Fruit fly (Drosophila melanogaster): ENCODE results near the gene Snx6.

Gene Snx6

dm6 chr2L:8220393-8220934 is at the start of gene Snx6:
Gene Snx6, minus strand, starts transcription at chr2L:8220741.
- no peak for TF ChIP-seq usp (GFP tag; optimal IDR thresholded peaks at IDR 0.05)
- no peak for TF ChIP-seq pan (optimal IDR thresholded peaks at IDR 0.05)
- TF ChIP-seq EcR (GFP tag; optimal IDR thresholded peaks at IDR 0.05), result no peak
- no peak for TF ChIP-seq psq (optimal IDR thresholded peaks at IDR 0.05)
- no peak for TF ChIP-seq CG8478 (optimal IDR thresholded peaks at IDR 0.05)
- no peak for TF ChIP-seq Dll (optimal IDR thresholded peaks at IDR 0.05)

- no peak for TF ChIP-seq pan (optimal IDR thresholded peaks at IDR 0.05)
- no peak for TF ChIP-seq usp (GFP tag; optimal IDR thresholded peaks at IDR 0.05)
- no peak for TF ChIP-seq psq (optimal IDR thresholded peaks at IDR 0.05)
Measured at dm6 chr2L:8268679-8269078, 48.1 kb upstream of the Snx6 start.

- TF ChIP-seq psq (optimal IDR thresholded peaks at IDR 0.05) (no peak), pan (optimal IDR thresholded peaks at IDR 0.05) (no peak), usp (GFP tag; optimal IDR thresholded peaks at IDR 0.05) (no peak)
Measured at dm6 chr2L:8266670-8267435, 46.3 kb upstream of the Snx6 start.

- TF ChIP-seq Dll (optimal IDR thresholded peaks at IDR 0.05), result no peak
- no peak for TF ChIP-seq usp (GFP tag; optimal IDR thresholded peaks at IDR 0.05)
- TF ChIP-seq psq (optimal IDR thresholded peaks at IDR 0.05), result no peak
- TF ChIP-seq CG8478 (optimal IDR thresholded peaks at IDR 0.05), result no peak
- no peak for TF ChIP-seq pan (optimal IDR thresholded peaks at IDR 0.05)
- TF ChIP-seq EcR (GFP tag; optimal IDR thresholded peaks at IDR 0.05), result no peak
Measured at dm6 chr2L:8266145-8266544, 45.6 kb upstream of the Snx6 start.

- TF ChIP-seq psq (optimal IDR thresholded peaks at IDR 0.05) (no peak), pan (optimal IDR thresholded peaks at IDR 0.05) (no peak), usp (GFP tag; optimal IDR thresholded peaks at IDR 0.05) (no peak), EcR (GFP tag; optimal IDR thresholded peaks at IDR 0.05) (no peak), Dll (optimal IDR thresholded peaks at IDR 0.05) (no peak), CG8478 (optimal IDR thresholded peaks at IDR 0.05) (no peak)
Measured at dm6 chr2L:8257401-8258266, 37.1 kb upstream of the Snx6 start, which contains the start of gene CG8086. Gene CG8086, minus strand, starts transcription at chr2L:8257502.

- no peak for TF ChIP-seq Dll (optimal IDR thresholded peaks at IDR 0.05)
- no peak for TF ChIP-seq EcR (GFP tag; optimal IDR thresholded peaks at IDR 0.05)
- TF ChIP-seq psq (optimal IDR thresholded peaks at IDR 0.05), result no peak
- TF ChIP-seq pan (optimal IDR thresholded peaks at IDR 0.05), result no peak
- no peak for TF ChIP-seq CG8478 (optimal IDR thresholded peaks at IDR 0.05)
- TF ChIP-seq usp (GFP tag; optimal IDR thresholded peaks at IDR 0.05), result no peak
Measured at dm6 chr2L:8255406-8255805, 34.9 kb upstream of the Snx6 start.

- TF ChIP-seq usp (GFP tag; optimal IDR thresholded peaks at IDR 0.05) (no peak), pan (optimal IDR thresholded peaks at IDR 0.05) (no peak), psq (optimal IDR thresholded peaks at IDR 0.05) (no peak), EcR (GFP tag; optimal IDR thresholded peaks at IDR 0.05) (no peak), Dll (optimal IDR thresholded peaks at IDR 0.05) (no peak), CG8478 (optimal IDR thresholded peaks at IDR 0.05) (no peak)
Measured at dm6 chr2L:8243903-8244302, 23.4 kb upstream of the Snx6 start, which contains the start of gene CG43057. Gene CG43057, minus strand, starts transcription at chr2L:8244003.

dm6 chr2L:8242186-8242585 is 21.6 kb upstream of the Snx6 start, which contains the start of gene CG14277:
Gene CG14277, plus strand, starts transcription at chr2L:8242486.
- TF ChIP-seq CG8478 (optimal IDR thresholded peaks at IDR 0.05) (no peak), psq (optimal IDR thresholded peaks at IDR 0.05) (no peak), Dll (optimal IDR thresholded peaks at IDR 0.05) (no peak), usp (GFP tag; optimal IDR thresholded peaks at IDR 0.05) (no peak), pan (optimal IDR thresholded peaks at IDR 0.05) (no peak), EcR (GFP tag; optimal IDR thresholded peaks at IDR 0.05) (no peak)

dm6 chr2L:8241700-8242099 is 21.2 kb upstream of the Snx6 start, which contains the start of gene Spn28F:
Gene Spn28F, minus strand, starts transcription at chr2L:8241800.
- TF ChIP-seq EcR (GFP tag; optimal IDR thresholded peaks at IDR 0.05) (no peak), usp (GFP tag; optimal IDR thresholded peaks at IDR 0.05) (no peak), psq (optimal IDR thresholded peaks at IDR 0.05) (no peak), CG8478 (optimal IDR thresholded peaks at IDR 0.05) (no peak), pan (optimal IDR thresholded peaks at IDR 0.05) (no peak), Dll (optimal IDR thresholded peaks at IDR 0.05) (no peak)

dm6 chr2L:8239712-8240245 is 19.2 kb upstream of the Snx6 start, which contains the start of gene Pvr:
Gene Pvr, minus strand, starts transcription at chr2L:8239878.
- TF ChIP-seq Dll (optimal IDR thresholded peaks at IDR 0.05) (no peak), usp (GFP tag; optimal IDR thresholded peaks at IDR 0.05) (no peak), pan (optimal IDR thresholded peaks at IDR 0.05) (no peak), CG8478 (optimal IDR thresholded peaks at IDR 0.05) (no peak), psq (optimal IDR thresholded peaks at IDR 0.05) (no peak), EcR (GFP tag; optimal IDR thresholded peaks at IDR 0.05) (no peak)

dm6 chr2L:8239032-8239650 is 18.6 kb upstream of the Snx6 start:
- TF ChIP-seq CG8478 (optimal IDR thresholded peaks at IDR 0.05) (no peak), psq (optimal IDR thresholded peaks at IDR 0.05) (no peak), pan (optimal IDR thresholded peaks at IDR 0.05) (no peak), Dll (optimal IDR thresholded peaks at IDR 0.05) (no peak), usp (GFP tag; optimal IDR thresholded peaks at IDR 0.05) (no peak), EcR (GFP tag; optimal IDR thresholded peaks at IDR 0.05) (no peak)
